Worm (Caenorhabditis elegans) whole organism, L4 larva: ENCODE results near the gene sre-11.

ENCODE experiments used
- Y75B8A.6 ChIP-seq: fragments of 200-800 bp; sonication (Bioruptor generic); IDR thresholded peaks from 2 replicates; pipeline ENCODE4 v1.3.6; 2022; ENCODE audit warnings: missing genetic modification reagents, missing genetic modification characterization, missing compliant biosample characterization
- ZK337.2 ChIP-seq: fragments of 200-800 bp; sonication (Bioruptor generic); IDR thresholded peaks from 2 replicates; pipeline ENCODE4 v1.3.6; 2022; ENCODE audit warnings: missing genetic modification reagents, missing genetic modification characterization, missing compliant biosample characterization
- daf-19 ChIP-seq: fragments of 200-800 bp; sonication (Bioruptor generic); conservative IDR thresholded peaks from 2 replicates; pipeline ENCODE4 v1.3.6; 2022; ENCODE audit warnings: missing genetic modification characterization, missing compliant biosample characterization
- dve-1 ChIP-seq: sonication (generic microtip); optimal IDR thresholded peaks from 2 replicates; lab custom pipeline; 2017; ENCODE audit warnings: antibody characterized with exemption, mild to moderate bottlenecking, missing genetic modification characterization, missing compliant biosample characterization; ENCODE audit not compliant: insufficient read depth
- lim-7 ChIP-seq: fragments of 200-800 bp; sonication (Bioruptor generic); IDR thresholded peaks from 2 replicates; pipeline ENCODE4 v1.3.6; 2022; ENCODE audit warnings: missing genetic modification characterization, missing compliant biosample characterization
- pha-4 ChIP-seq, 2 experiments: fragments of 150-350 bp in 1 of 2; fragments of 200-800 bp in 1 of 2; sonication (Bioruptor generic) in 1 of 2; IDR thresholded peaks in 1 of 2; optimal IDR thresholded peaks in 1 of 2; 2 replicates each; pipeline versions ENCODE4 v1.3.6 to Lab custom; 2014 to 2022; ENCODE audit warnings: missing genetic modification characterization in 2 of 2, missing genetic modification reagents in 2 of 2, missing biosample characterization in 1 of 2, missing compliant biosample characterization in 1 of 2
- pqm-1 ChIP-seq: sonication (generic microtip); optimal IDR thresholded peaks from 2 replicates; lab custom pipeline; 2017; ENCODE audit warnings: missing biosample characterization, missing genetic modification characterization
- skn-1 ChIP-seq: fragments of 150-350 bp; optimal IDR thresholded peaks from 2 replicates; lab custom pipeline; 2014; ENCODE audit warnings: missing biosample characterization, missing genetic modification characterization
- zfp-2 ChIP-seq: sonication (generic microtip); optimal IDR thresholded peaks from 2 replicates; lab custom pipeline; 2016; ENCODE audit warnings: mild to moderate bottlenecking, missing genetic modification characterization, missing compliant biosample characterization
- ztf-11 ChIP-seq: fragments of 150-350 bp; optimal IDR thresholded peaks from 2 replicates; lab custom pipeline; 2014; ENCODE audit warnings: missing biosample characterization, missing genetic modification characterization

DNA sequence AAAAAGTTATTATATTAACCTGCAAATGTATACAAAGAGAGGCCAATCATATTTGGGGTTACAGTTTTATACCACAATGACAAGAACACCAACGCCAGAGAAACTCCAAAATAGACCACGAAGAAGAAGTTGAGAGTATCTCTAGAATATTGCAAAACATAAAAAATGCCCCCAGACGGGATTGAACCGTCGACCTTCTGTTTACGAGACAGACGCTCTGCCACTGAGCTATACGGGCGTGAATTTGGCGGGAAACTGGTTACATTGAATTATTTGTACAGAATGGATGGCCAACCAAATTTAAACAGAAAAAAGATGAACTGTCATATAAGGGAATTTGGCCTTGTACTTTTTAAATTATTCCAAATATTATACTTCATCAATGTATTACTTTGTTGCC lies 46.7 kb upstream of the sre-11 start:
- TF ChIP-seq pha-4 (GFP tag; IDR thresholded peaks at IDR 0.05; lab: Robert Waterston, UW) (peak; percentile 25; the same call in 1 of the 2 replicates), pha-4 (tag; optimal IDR thresholded peaks at IDR 0.05; lab: Kevin White, UChicago) (no peak), pqm-1 (tag; lab: Kevin White, UChicago) (no peak), lim-7 (GFP tag; lab: Robert Waterston, UW) (no peak), dve-1 (tag; lab: Kevin White, UChicago) (peak; percentile 67), ZK337.2 (GFP tag; lab: Robert Waterston, UW) (no peak), daf-19 (no peak), ztf-11 (tag; lab: Kevin White, UChicago) (no peak), skn-1 (tag; lab: Kevin White, UChicago) (no peak), zfp-2 (tag; lab: Kevin White, UChicago) (no peak), Y75B8A.6 (GFP tag; lab: Robert Waterston, UW) (no peak)
